Fruit fly (Drosophila melanogaster) whole organism, embryonic: ENCODE measurements around the gene CheB98a.

Source experiments
- Aef1 ChIP-seq: fragments of 200-800 bp; sonication (Bioruptor generic); IDR thresholded peaks from 3 replicates; pipeline ENCODE4 v1.3.6; 2022; ENCODE audit warnings: missing biosample characterization, missing genetic modification characterization
- CG11456 ChIP-seq: fragments of 200-800 bp; sonication (Bioruptor generic); IDR thresholded peaks from 3 replicates; pipeline ENCODE4 v1.3.6; 2022; ENCODE audit warnings: missing biosample characterization, missing genetic modification characterization
- CG12391 ChIP-seq: fragments of 200-800 bp; sonication (Bioruptor generic); optimal IDR thresholded peaks from 3 replicates; lab custom pipeline; 2018; ENCODE audit warnings: missing biosample characterization, mild to moderate bottlenecking, missing genetic modification characterization, moderate library complexity
- CG12942 ChIP-seq: fragments of 200-800 bp; sonication (Bioruptor generic); optimal IDR thresholded peaks from 3 replicates; lab custom pipeline; 2016; ENCODE audit warnings: missing biosample characterization, missing genetic modification characterization
- CG13296 ChIP-seq: fragments of 200-800 bp; sonication (Bioruptor generic); optimal IDR thresholded peaks from 3 replicates; lab custom pipeline; 2018; ENCODE audit warnings: missing biosample characterization, mild to moderate bottlenecking, missing genetic modification characterization
- CG15696 ChIP-seq: fragments of 200-800 bp; sonication (Bioruptor generic); optimal IDR thresholded peaks from 2 replicates; lab custom pipeline; 2019; ENCODE audit warnings: missing biosample characterization, mild to moderate bottlenecking, missing genetic modification characterization, moderate library complexity
- CG17186 ChIP-seq: fragments of 200-800 bp; sonication (Bioruptor generic); optimal IDR thresholded peaks from 3 replicates; lab custom pipeline; 2017; ENCODE audit warnings: missing biosample characterization, missing genetic modification reagents, missing genetic modification characterization
- CG17328 ChIP-seq: fragments of 200-800 bp; sonication (Bioruptor generic); IDR thresholded peaks from 2 replicates; pipeline ENCODE4 v1.3.6; 2022; ENCODE audit warnings: missing biosample characterization, missing genetic modification characterization
- CG17802 ChIP-seq: fragments of 200-800 bp; sonication (Bioruptor generic); optimal IDR thresholded peaks from 2 replicates; lab custom pipeline; 2018; ENCODE audit warnings: missing biosample characterization, mild to moderate bottlenecking, missing genetic modification characterization, moderate library complexity
- CG18262 ChIP-seq: fragments of 200-800 bp; optimal IDR thresholded peaks from 3 replicates; lab custom pipeline; 2019; ENCODE audit warnings: missing biosample characterization, mild to moderate bottlenecking, missing genetic modification characterization, moderate library complexity
- CG3065 ChIP-seq: fragments of 200-800 bp; sonication (Bioruptor generic); optimal IDR thresholded peaks from 2 replicates; lab custom pipeline; 2016; ENCODE audit warnings: missing biosample characterization, missing genetic modification characterization
- CG3163 ChIP-seq: fragments of 200-800 bp; sonication (Bioruptor generic); optimal IDR thresholded peaks from 3 replicates; lab custom pipeline; 2016; ENCODE audit warnings: missing biosample characterization, missing genetic modification characterization
- CG32532 ChIP-seq: fragments of 200-800 bp; sonication (Bioruptor generic); IDR thresholded peaks from 2 replicates; pipeline ENCODE4 v1.3.6; 2022; ENCODE audit warnings: missing biosample characterization, missing genetic modification characterization
- CG3726 ChIP-seq: fragments of 200-800 bp; sonication (Bioruptor generic); IDR thresholded peaks from 3 replicates; pipeline ENCODE4, ENCODE4 v1.3.6; 2022; ENCODE audit warnings: missing biosample characterization, missing genetic modification characterization
- CG4424 ChIP-seq: fragments of 200-800 bp; sonication (Bioruptor generic); optimal IDR thresholded peaks from 3 replicates; lab custom pipeline; 2016; ENCODE audit warnings: missing biosample characterization, missing genetic modification characterization
- CG6254 ChIP-seq: fragments of 200-800 bp; sonication (Bioruptor generic); optimal IDR thresholded peaks from 3 replicates; lab custom pipeline; 2017; ENCODE audit warnings: mild to moderate bottlenecking, missing biosample characterization, missing genetic modification reagents, missing genetic modification characterization
- CG6765 ChIP-seq: fragments of 200-800 bp; sonication (Bioruptor generic); optimal IDR thresholded peaks from 3 replicates; lab custom pipeline; 2017; ENCODE audit warnings: missing biosample characterization, mild to moderate bottlenecking, missing genetic modification characterization
- CG7556 ChIP-seq: fragments of 200-800 bp; sonication (Bioruptor generic); optimal IDR thresholded peaks from 2 replicates; lab custom pipeline; 2017; ENCODE audit warnings: missing biosample characterization, mild to moderate bottlenecking, missing genetic modification characterization
- CG7987 ChIP-seq: fragments of 200-800 bp; sonication (Bioruptor generic); optimal IDR thresholded peaks from 2 replicates; lab custom pipeline; 2018; ENCODE audit warnings: missing biosample characterization, mild to moderate bottlenecking, missing genetic modification characterization, moderate library complexity
- CG8944 ChIP-seq: fragments of 200-800 bp; sonication (Bioruptor generic); optimal IDR thresholded peaks from 3 replicates; lab custom pipeline; 2016; ENCODE audit warnings: missing biosample characterization, missing genetic modification characterization
- CHES-1-like ChIP-seq: fragments of 200-800 bp; sonication (Bioruptor generic); optimal IDR thresholded peaks from 2 replicates; lab custom pipeline; 2016; ENCODE audit warnings: missing biosample characterization, missing genetic modification characterization
- CTCF ChIP-seq: fragments of 200-800 bp; sonication (Bioruptor generic); optimal IDR thresholded peaks from 2 replicates; lab custom pipeline; 2017; ENCODE audit warnings: missing biosample characterization, mild to moderate bottlenecking, missing genetic modification characterization, moderate library complexity
- CoRest ChIP-seq: fragments of 200-800 bp; sonication (Bioruptor generic); optimal IDR thresholded peaks from 3 replicates; lab custom pipeline; 2018; ENCODE audit warnings: missing biosample characterization, mild to moderate bottlenecking, missing genetic modification characterization, moderate library complexity
- Dip3 ChIP-seq: fragments of 200-800 bp; sonication (Bioruptor generic); optimal IDR thresholded peaks from 3 replicates; lab custom pipeline; 2016; ENCODE audit warnings: missing biosample characterization, missing genetic modification characterization
- HmgZ ChIP-seq: fragments of 200-800 bp; sonication (Bioruptor generic); optimal IDR thresholded peaks from 2 replicates; lab custom pipeline; 2018; ENCODE audit warnings: missing biosample characterization, mild to moderate bottlenecking, missing genetic modification characterization
- Hr39 ChIP-seq: fragments of >200 bp; optimal IDR thresholded peaks from 2 replicates; lab custom pipeline; 2017
- Meics ChIP-seq: fragments of 200-800 bp; sonication (Bioruptor generic); optimal IDR thresholded peaks from 2 replicates; lab custom pipeline; 2017; ENCODE audit warnings: missing biosample characterization, mild to moderate bottlenecking, missing genetic modification characterization
- Neu2 ChIP-seq: fragments of 200-800 bp; sonication (Bioruptor generic); optimal IDR thresholded peaks from 3 replicates; lab custom pipeline; 2016; ENCODE audit warnings: missing biosample characterization, missing genetic modification characterization, borderline replicate concordance
- Sox100B ChIP-seq: fragments of 200-800 bp; sonication (Bioruptor generic); optimal IDR thresholded peaks from 3 replicates; lab custom pipeline; 2018; ENCODE audit warnings: missing biosample characterization, mild to moderate bottlenecking, missing genetic modification characterization
- Trl ChIP-seq, 3 experiments: fragments of >200 bp in 2 of 3; fragments of 200-800 bp in 1 of 3; sonication (Bioruptor generic) in 1 of 3; optimal IDR thresholded peaks; 2 replicates in 1 of 3; 3 replicates in 2 of 3; lab custom pipeline; 2016 to 2017; ENCODE audit warnings: missing biosample characterization in 1 of 3, missing genetic modification characterization in 1 of 3
- Vsx1 ChIP-seq: fragments of 200-800 bp; sonication (Bioruptor generic); optimal IDR thresholded peaks from 2 replicates; lab custom pipeline; 2017; ENCODE audit warnings: missing biosample characterization, mild to moderate bottlenecking, missing genetic modification characterization, missing genetic modification reagents
- Xbp1 ChIP-seq: fragments of 200-800 bp; sonication (Bioruptor generic); optimal IDR thresholded peaks from 3 replicates; lab custom pipeline; 2016; ENCODE audit warnings: missing biosample characterization, mild to moderate bottlenecking, missing genetic modification characterization
- az2 ChIP-seq: fragments of 200-800 bp; sonication (Bioruptor generic); optimal IDR thresholded peaks from 3 replicates; lab custom pipeline; 2016; ENCODE audit warnings: missing biosample characterization, missing genetic modification characterization
- bowl ChIP-seq: fragments of 200-800 bp; sonication (Bioruptor generic); IDR thresholded peaks from 2 replicates; pipeline ENCODE4 v1.3.6; 2022; ENCODE audit warnings: missing biosample characterization, missing genetic modification characterization
- chm ChIP-seq: fragments of 200-800 bp; sonication (Bioruptor generic); IDR thresholded peaks from 2 replicates; pipeline ENCODE4 v1.3.6; 2022; ENCODE audit warnings: missing biosample characterization, missing genetic modification characterization
- crol ChIP-seq: fragments of 200-800 bp; sonication (Bioruptor generic); IDR thresholded peaks from 2 replicates; pipeline ENCODE4 v1.3.6; 2022; ENCODE audit warnings: missing biosample characterization, missing genetic modification characterization
- gce ChIP-seq: fragments of 200-800 bp; sonication (Bioruptor generic); IDR thresholded peaks from 3 replicates; pipeline ENCODE4 v1.3.6; 2022; ENCODE audit warnings: missing biosample characterization, missing genetic modification characterization
- gcm ChIP-seq: fragments of 200-800 bp; sonication (Bioruptor generic); optimal IDR thresholded peaks from 2 replicates; lab custom pipeline; 2019; ENCODE audit warnings: missing biosample characterization, mild to moderate bottlenecking, missing genetic modification characterization, moderate library complexity
- gcm2 ChIP-seq: fragments of 200-800 bp; sonication (Bioruptor generic); optimal IDR thresholded peaks from 2 replicates; lab custom pipeline; 2016; ENCODE audit warnings: missing biosample characterization, missing genetic modification characterization
- gem ChIP-seq: fragments of 200-800 bp; sonication (Bioruptor generic); optimal IDR thresholded peaks from 2 replicates; lab custom pipeline; 2019; ENCODE audit warnings: missing biosample characterization, mild to moderate bottlenecking, missing genetic modification characterization, moderate library complexity
- h ChIP-seq: fragments of >200 bp; optimal IDR thresholded peaks from 2 replicates; lab custom pipeline; 2017
- ken ChIP-seq: fragments of 200-800 bp; sonication (Bioruptor generic); IDR thresholded peaks from 3 replicates; pipeline ENCODE4 v1.3.6; 2022; ENCODE audit warnings: missing biosample characterization, missing genetic modification characterization
- nerfin-1 ChIP-seq: fragments of 200-800 bp; sonication (Bioruptor generic); optimal IDR thresholded peaks from 3 replicates; lab custom pipeline; 2019; ENCODE audit warnings: missing biosample characterization, mild to moderate bottlenecking, missing genetic modification characterization, moderate library complexity
- nerfin-2 ChIP-seq: fragments of 200-800 bp; sonication (Bioruptor generic); IDR thresholded peaks from 2 replicates; pipeline ENCODE4 v1.3.6; 2022; ENCODE audit warnings: missing biosample characterization, missing genetic modification characterization; ENCODE audit not compliant: partially characterized antibody
- nmo ChIP-seq: fragments of 200-800 bp; sonication (Bioruptor generic); optimal IDR thresholded peaks from 2 replicates; lab custom pipeline; 2018; ENCODE audit warnings: missing biosample characterization, mild to moderate bottlenecking, missing genetic modification characterization, moderate library complexity
- oc ChIP-seq: fragments of 200-800 bp; sonication (Bioruptor generic); optimal IDR thresholded peaks from 2 replicates; lab custom pipeline; 2018; ENCODE audit warnings: missing biosample characterization, mild to moderate bottlenecking, missing genetic modification characterization, moderate library complexity
- pum ChIP-seq: fragments of 200-800 bp; sonication (Bioruptor generic); optimal IDR thresholded peaks from 2 replicates; lab custom pipeline; 2016; ENCODE audit warnings: missing biosample characterization, missing genetic modification characterization
- sens ChIP-seq: fragments of 200-800 bp; sonication (Bioruptor generic); peaks from one replicate; lab custom pipeline; 2016; ENCODE audit warnings: missing biosample characterization, missing genetic modification characterization
- slbo ChIP-seq: fragments of 200-800 bp; sonication (Bioruptor generic); IDR thresholded peaks from 2 replicates; pipeline ENCODE4 v1.3.6; 2022; ENCODE audit warnings: missing biosample characterization, missing genetic modification characterization
- sna ChIP-seq: fragments of 200-800 bp; sonication (Bioruptor generic); IDR thresholded peaks from 2 replicates; pipeline ENCODE4 v1.3.6; 2022; ENCODE audit warnings: missing biosample characterization, missing genetic modification characterization; ENCODE audit not compliant: partially characterized antibody
- tgo ChIP-seq: fragments of 200-800 bp; sonication (Bioruptor generic); IDR thresholded peaks from 3 replicates; pipeline ENCODE4 v1.3.6; 2022; ENCODE audit warnings: missing biosample characterization, missing genetic modification characterization
- tna ChIP-seq: fragments of 200-800 bp; sonication (Bioruptor generic); IDR thresholded peaks from 2 replicates; pipeline ENCODE4 v1.3.6; 2022; ENCODE audit warnings: missing biosample characterization, missing genetic modification characterization; ENCODE audit not compliant: partially characterized antibody
- unpg ChIP-seq: fragments of 200-800 bp; sonication (Bioruptor generic); optimal IDR thresholded peaks from 3 replicates; lab custom pipeline; 2018; ENCODE audit warnings: missing biosample characterization, mild to moderate bottlenecking, missing genetic modification characterization, moderate library complexity

The CheB98a gene

dm6 chr3R:28851530-28851929 lies 45.0 kb downstream of the CheB98a start (continued):
- TF ChIP-seq CG8944 (no peak), Trl (optimal IDR thresholded peaks at IDR 0.05; lab: Kevin White, UChicago) (no peak), Trl (GFP tag; optimal IDR thresholded peaks at IDR 0.05; lab: Kevin White, UChicago) (no peak), slbo (no peak), gem (tag; lab: Kevin White, UChicago) (no peak), HmgZ (tag; lab: Kevin White, UChicago) (no peak), CG6765 (GFP tag; lab: Kevin White, UChicago) (no peak), gce (GFP tag; lab: Robert Waterston, UW) (no peak), CG7987 (GFP tag; lab: Kevin White, UChicago) (no peak), tna (GFP tag; lab: Robert Waterston, UW) (no peak), az2 (GFP tag; lab: Kevin White, UChicago) (no peak), CG13296 (GFP tag; lab: Kevin White, UChicago) (no peak), ken (0 out of 3 replicates have a peak, but pooled peaks have one; percentile 42), CG3163 (GFP tag; lab: Kevin White, UChicago) (no peak), nerfin-2 (no peak), CG17186 (GFP tag; lab: Kevin White, UChicago) (no peak), oc (no peak), sna (GFP tag; lab: Robert Waterston, UW) (no peak), nerfin-1 (tag; lab: Kevin White, UChicago) (no peak), Neu2 (GFP tag; lab: Kevin White, UChicago) (no peak), nmo (GFP tag; lab: Kevin White, UChicago) (no peak), gcm2 (GFP tag; lab: Kevin White, UChicago) (no peak), Meics (GFP tag; lab: Kevin White, UChicago) (no peak), bowl (no peak), CHES-1-like (GFP tag; lab: Kevin White, UChicago) (no peak), gcm (GFP tag; lab: Kevin White, UChicago) (peak; percentile 14), CG32532 (GFP tag; lab: Robert Waterston, UW) (no peak), CG15696 (tag; lab: Kevin White, UChicago) (no peak), CG6254 (GFP tag; lab: Kevin White, UChicago) (no peak), Vsx1 (GFP tag; lab: Kevin White, UChicago) (no peak), CG11456 (no peak), sens (no peak)

- TF ChIP-seq CG7556 (peak; percentile 53), CG12942 (no peak), CG3726 (GFP tag; lab: Robert Waterston, UW) (no peak), chm (no peak), CTCF (GFP tag; lab: Kevin White, UChicago) (no peak), crol (no peak), Aef1 (GFP tag; lab: Robert Waterston, UW) (no peak), pum (GFP tag; lab: Kevin White, UChicago) (no peak), CG12391 (peak; percentile 38), CG4424 (peak; percentile 8), Hr39 (lab: Kevin White, UChicago) (no peak), unpg (GFP tag; lab: Kevin White, UChicago) (peak; percentile 31), tgo (no peak), gem (tag; lab: Kevin White, UChicago) (peak; percentile 49), CG17328 (GFP tag; lab: Robert Waterston, UW) (0 out of 2 replicates have a peak, but pooled peaks have one; percentile 8), h (lab: Kevin White, UChicago) (no peak), CG3065 (GFP tag; lab: Kevin White, UChicago) (no peak), Sox100B (GFP tag; lab: Kevin White, UChicago) (peak; percentile 17), Xbp1 (GFP tag; lab: Kevin White, UChicago) (peak; percentile 6), Dip3 (no peak), CoRest (tag; lab: Kevin White, UChicago) (peak; percentile 33), sens (peak; percentile 87), CG18262 (tag; lab: Kevin White, UChicago) (peak; percentile 37), CG17802 (tag; lab: Kevin White, UChicago) (peak; percentile 13)
Measured at dm6 chr3R:28851966-28852377, 45.5 kb downstream of the CheB98a start.
